Worm (Caenorhabditis elegans) whole organism, mixed stage, embryonic: Measurements from ENCODE around the gene F56D2.3.
A peak's percentile ranks its signal among the peaks of the same experiment; 100 is the strongest.

Experiments
- M03D4.4 ChIP-seq: sonication (generic microtip); optimal IDR thresholded peaks from 2 replicates; lab custom pipeline; 2017; ENCODE audit warnings: mild to moderate bottlenecking, missing genetic modification characterization, missing compliant biosample characterization
- bed-3 ChIP-seq: fragments of 200-800 bp; sonication (Bioruptor generic); optimal IDR thresholded peaks from 3 replicates; lab custom pipeline; 2018; ENCODE audit warnings: mild to moderate bottlenecking, missing genetic modification characterization, moderate library complexity, missing compliant biosample characterization
- blmp-1 ChIP-seq: fragments of 150-350 bp; optimal IDR thresholded peaks from 2 replicates; lab custom pipeline; 2014; ENCODE audit warnings: missing biosample characterization, missing genetic modification characterization
- ceh-39 ChIP-seq: fragments of 150-350 bp; optimal IDR thresholded peaks from 2 replicates; lab custom pipeline; 2014; ENCODE audit warnings: missing biosample characterization, missing genetic modification characterization
- ceh-83 ChIP-seq: fragments of 200-800 bp; sonication (Bioruptor generic); optimal IDR thresholded peaks from 2 replicates; lab custom pipeline; 2018; ENCODE audit warnings: mild to moderate bottlenecking, missing genetic modification characterization, missing compliant biosample characterization
- ces-1 ChIP-seq: fragments of 150-350 bp; optimal IDR thresholded peaks from 2 replicates; lab custom pipeline; 2014; ENCODE audit warnings: missing biosample characterization, missing genetic modification reagents, missing genetic modification characterization
- cnd-1 ChIP-seq: fragments of 200-800 bp; sonication (Bioruptor generic); optimal IDR thresholded peaks from 2 replicates; lab custom pipeline; 2018; ENCODE audit warnings: mild to moderate bottlenecking, missing genetic modification characterization, missing compliant biosample characterization
- drap-1 ChIP-seq: fragments of 200-800 bp; sonication (Bioruptor generic); optimal IDR thresholded peaks from 3 replicates; lab custom pipeline; 2018; ENCODE audit warnings: mild to moderate bottlenecking, missing genetic modification characterization, missing compliant biosample characterization
- elt-1 ChIP-seq: sonication (generic microtip); optimal IDR thresholded peaks from 2 replicates; lab custom pipeline; 2017; ENCODE audit warnings: missing genetic modification characterization, mild to moderate bottlenecking, missing compliant biosample characterization, antibody characterized with exemption, moderate library complexity, borderline replicate concordance; ENCODE audit not compliant: insufficient read depth
- elt-3 ChIP-seq: fragments of 150-350 bp; optimal IDR thresholded peaks from 2 replicates; lab custom pipeline; 2014; ENCODE audit warnings: missing biosample characterization, missing genetic modification characterization
- flh-1 ChIP-seq: fragments of 200-800 bp; sonication (Bioruptor generic); optimal IDR thresholded peaks from 2 replicates; lab custom pipeline; 2018; ENCODE audit warnings: mild to moderate bottlenecking, missing genetic modification characterization, moderate library complexity, missing compliant biosample characterization
- ham-2 ChIP-seq: fragments of 200-800 bp; sonication (Bioruptor generic); optimal IDR thresholded peaks from 2 replicates; lab custom pipeline; 2018; ENCODE audit warnings: mild to moderate bottlenecking, missing genetic modification characterization, missing compliant biosample characterization
- lin-13 ChIP-seq: fragments of 150-350 bp; optimal IDR thresholded peaks from 2 replicates; lab custom pipeline; 2014; ENCODE audit warnings: missing biosample characterization, missing genetic modification characterization
- lin-32 ChIP-seq: fragments of 200-800 bp; sonication (Bioruptor generic); optimal IDR thresholded peaks from 2 replicates; lab custom pipeline; 2018; ENCODE audit warnings: mild to moderate bottlenecking, missing genetic modification characterization, missing compliant biosample characterization
- lsy-2 ChIP-seq: fragments of 150-350 bp; optimal IDR thresholded peaks from 2 replicates; lab custom pipeline; 2014; ENCODE audit warnings: missing biosample characterization, missing genetic modification characterization
- mab-5 ChIP-seq: fragments of 150-350 bp; optimal IDR thresholded peaks from 2 replicates; lab custom pipeline; 2014; ENCODE audit warnings: missing biosample characterization, missing genetic modification characterization
- mep-1 ChIP-seq: fragments of 150-350 bp; optimal IDR thresholded peaks from 2 replicates; lab custom pipeline; 2017; ENCODE audit warnings: missing biosample characterization, missing genetic modification reagents, missing genetic modification characterization, inconsistent platforms
- mls-2 ChIP-seq: sonication (generic microtip); optimal IDR thresholded peaks from 2 replicates; lab custom pipeline; 2016; ENCODE audit warnings: mild to moderate bottlenecking, missing genetic modification characterization, moderate library complexity, missing compliant biosample characterization
- nhr-12 ChIP-seq: fragments of 150-350 bp; optimal IDR thresholded peaks from 2 replicates; lab custom pipeline; 2014; ENCODE audit warnings: missing biosample characterization, missing genetic modification characterization
- nhr-2 ChIP-seq: fragments of 150-350 bp; optimal IDR thresholded peaks from 2 replicates; lab custom pipeline; 2014; ENCODE audit warnings: missing biosample characterization, missing genetic modification characterization
- nhr-76 ChIP-seq: sonication (generic microtip); optimal IDR thresholded peaks from 2 replicates; lab custom pipeline; 2017; ENCODE audit warnings: missing biosample characterization, missing genetic modification characterization
- pha-4 ChIP-seq: fragments of 150-350 bp; optimal IDR thresholded peaks from 2 replicates; lab custom pipeline; 2018; ENCODE audit warnings: missing biosample characterization, missing genetic modification reagents, missing genetic modification characterization
- snpc-4 ChIP-seq: fragments of 150-350 bp; optimal IDR thresholded peaks from 2 replicates; lab custom pipeline; 2014; ENCODE audit warnings: missing biosample characterization, missing genetic modification characterization
- sptf-1 ChIP-seq: sonication (generic microtip); optimal IDR thresholded peaks from 2 replicates; lab custom pipeline; 2017; ENCODE audit warnings: mild to moderate bottlenecking, missing genetic modification characterization, moderate library complexity, missing compliant biosample characterization
- unc-120 ChIP-seq: sonication (generic microtip); optimal IDR thresholded peaks from 2 replicates; lab custom pipeline; 2017; ENCODE audit warnings: missing genetic modification characterization, missing compliant biosample characterization; ENCODE audit not compliant: poor library complexity, severe bottlenecking
- unc-39 ChIP-seq: fragments of 150-350 bp; optimal IDR thresholded peaks from 2 replicates; lab custom pipeline; 2014; ENCODE audit warnings: missing biosample characterization, missing genetic modification characterization
- unc-62 ChIP-seq: fragments of 150-350 bp; optimal IDR thresholded peaks from 2 replicates; lab custom pipeline; 2014; ENCODE audit warnings: missing biosample characterization, missing genetic modification reagents, missing genetic modification characterization
- zip-8 ChIP-seq: fragments of 150-350 bp; optimal IDR thresholded peaks from 2 replicates; lab custom pipeline; 2014; ENCODE audit warnings: missing biosample characterization, missing genetic modification characterization
- ztf-11 ChIP-seq: fragments of 150-350 bp; optimal IDR thresholded peaks from 2 replicates; lab custom pipeline; 2014; ENCODE audit warnings: missing biosample characterization, missing genetic modification characterization

F56D2.3 gene

ce11 chrIII:5568679-5569078, 16.1 kb upstream of the F56D2.3 start, which contains the start of gene nspb-12:
Gene nspb-12, minus strand, starts transcription at chrIII:5568779.
- TF ChIP-seq nhr-2 (tag; lab: Kevin White, UChicago): no peak
- no peak for TF ChIP-seq snpc-4
- TF ChIP-seq elt-3 (tag; lab: Kevin White, UChicago): no peak
- no peak for TF ChIP-seq mls-2 (tag; lab: Kevin White, UChicago)

- TF ChIP-seq elt-1 (tag; lab: Kevin White, UChicago): no peak
- no peak for TF ChIP-seq pha-4 (tag; lab: Kevin White, UChicago)
- no peak for TF ChIP-seq bed-3 (GFP tag; lab: Kevin White, UChicago)
- TF ChIP-seq nhr-76 (tag; lab: Kevin White, UChicago): no peak
- no peak for TF ChIP-seq M03D4.4
- TF ChIP-seq lin-13: no peak
- no peak for TF ChIP-seq lin-32 (GFP tag; lab: Kevin White, UChicago)
- TF ChIP-seq elt-3 (tag; lab: Kevin White, UChicago): no peak
- TF ChIP-seq ceh-83 (GFP tag; lab: Kevin White, UChicago): no peak
- TF ChIP-seq ham-2 (GFP tag; lab: Kevin White, UChicago): no peak
- TF ChIP-seq nhr-2 (tag; lab: Kevin White, UChicago): no peak
- TF ChIP-seq unc-39 (tag; lab: Kevin White, UChicago): no peak
- no peak for TF ChIP-seq blmp-1 (tag; lab: Kevin White, UChicago)
- no peak for TF ChIP-seq mls-2 (tag; lab: Kevin White, UChicago)
- TF ChIP-seq drap-1 (GFP tag; lab: Kevin White, UChicago): no peak
- no peak for TF ChIP-seq flh-1 (GFP tag; lab: Kevin White, UChicago)
- TF ChIP-seq unc-62 (GFP tag; lab: Kevin White, UChicago): no peak
- TF ChIP-seq mep-1 (tag; lab: Kevin White, UChicago): no peak
These were observed 13.8 kb upstream of the F56D2.3 start for ce11 chrIII:5570814-5571443.

- peak; percentile 30 for TF ChIP-seq unc-120
- no peak for TF ChIP-seq cnd-1 (tag; lab: Kevin White, UChicago)
- TF ChIP-seq, all 35 proteins: peak for 1
These were observed 11.9 kb upstream of the F56D2.3 start for ce11 chrIII:5572806-5573205.

- no peak for TF ChIP-seq elt-3 (tag; lab: Kevin White, UChicago)
- TF ChIP-seq ceh-83 (GFP tag; lab: Kevin White, UChicago): no peak
These were observed 11.1 kb upstream of the F56D2.3 start, which contains the start of gene molo-1 for ce11 chrIII:5573694-5574093. Gene molo-1, plus strand, starts transcription at chrIII:5573994.

DNA sequence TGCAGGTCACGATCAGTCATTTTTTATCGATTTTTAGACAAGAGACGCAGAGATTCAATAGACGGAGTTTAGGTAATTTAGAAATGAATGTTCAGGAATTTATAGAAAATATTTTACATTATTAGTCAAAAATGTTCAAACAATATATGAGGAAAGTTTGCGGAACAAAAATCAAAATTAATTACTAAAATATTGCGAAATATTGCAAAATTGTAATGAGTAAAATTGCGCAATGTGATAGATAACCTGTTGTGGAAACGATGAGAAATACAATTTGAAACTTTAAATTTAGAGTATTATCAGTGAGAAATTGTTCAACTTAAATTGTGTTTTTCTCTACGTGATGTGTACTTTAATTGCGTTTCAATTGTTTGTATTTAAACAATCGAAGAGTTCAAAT, 3.7 kb upstream of the F56D2.3 start, which contains the start of gene F56D2.5:
Gene F56D2.5, minus strand, starts transcription at position 371 of the 400 bp plus-strand sequence.
- TF ChIP-seq lin-13: no peak
- no peak for TF ChIP-seq M03D4.4
- no peak for TF ChIP-seq lsy-2
- TF ChIP-seq ztf-11: no peak
- no peak for TF ChIP-seq elt-3 (tag; lab: Kevin White, UChicago)
- no peak for TF ChIP-seq mep-1 (tag; lab: Kevin White, UChicago)
- no peak for TF ChIP-seq snpc-4
- TF ChIP-seq nhr-2 (tag; lab: Kevin White, UChicago): no peak
- TF ChIP-seq cnd-1 (tag; lab: Kevin White, UChicago): no peak
- TF ChIP-seq elt-1 (tag; lab: Kevin White, UChicago): no peak
- TF ChIP-seq pha-4 (tag; lab: Kevin White, UChicago): no peak
- TF ChIP-seq ham-2 (GFP tag; lab: Kevin White, UChicago): no peak
- no peak for TF ChIP-seq nhr-12

DNA sequence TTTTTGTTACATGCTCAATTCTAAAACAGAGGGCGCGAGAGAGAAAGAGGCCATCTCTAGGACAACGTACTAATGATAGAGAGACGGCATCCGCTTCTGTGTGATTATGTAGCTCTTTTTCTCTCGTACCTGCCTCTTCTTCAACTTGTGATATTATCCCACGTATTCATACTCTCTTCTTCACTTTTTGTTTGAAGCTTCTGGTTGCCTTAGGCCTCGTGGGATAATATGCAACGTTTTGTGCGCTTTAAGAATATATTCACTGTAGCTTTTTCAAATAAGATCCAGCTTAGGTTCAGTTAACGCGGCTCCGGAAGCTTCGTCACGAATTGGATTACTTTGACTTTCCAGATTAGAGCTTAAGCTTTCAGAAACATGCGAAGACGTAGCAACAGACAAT, 2.0 kb upstream of the F56D2.3 start, which contains the start of the genes F56D2.8 and uev-2:
Gene F56D2.8, minus strand, starts transcription at position 101 of the 400 bp plus-strand sequence.
Gene uev-2, plus strand, starts transcription at position 360 of the 400 bp plus-strand sequence.
- TF ChIP-seq nhr-12 (no peak), lin-32 (GFP tag; lab: Kevin White, UChicago) (no peak), snpc-4 (no peak), flh-1 (GFP tag; lab: Kevin White, UChicago) (no peak), mep-1 (tag; lab: Kevin White, UChicago) (no peak), mab-5 (tag; lab: Kevin White, UChicago) (no peak), ces-1 (GFP tag; lab: Kevin White, UChicago) (no peak), zip-8 (tag; lab: Kevin White, UChicago) (no peak), ceh-39 (tag; lab: Kevin White, UChicago) (no peak), sptf-1 (tag; lab: Kevin White, UChicago) (no peak), drap-1 (GFP tag; lab: Kevin White, UChicago) (no peak)
